Fruit fly (Drosophila melanogaster) whole organism, embryonic: ENCODE data around the gene CG13384.

Experiments used
- C15 ChIP-seq: fragments of 200-800 bp; sonication (Bioruptor generic); IDR thresholded peaks from 3 replicates; pipeline ENCODE4 v1.3.6; 2022; ENCODE audit warnings: missing biosample characterization, missing genetic modification characterization
- CG10462 ChIP-seq: fragments of 200-800 bp; sonication (Bioruptor generic); optimal IDR thresholded peaks from 2 replicates; lab custom pipeline; 2016; ENCODE audit warnings: missing biosample characterization, missing genetic modification characterization
- CG10565 ChIP-seq: fragments of 200-800 bp; sonication (Bioruptor generic); optimal IDR thresholded peaks from 3 replicates; lab custom pipeline; 2016; ENCODE audit warnings: missing biosample characterization, mild to moderate bottlenecking, missing genetic modification characterization
- CG11093 ChIP-seq: fragments of 200-800 bp; sonication (Bioruptor generic); IDR thresholded peaks from 3 replicates; pipeline ENCODE4 v1.3.6; 2022; ENCODE audit warnings: missing biosample characterization, missing genetic modification characterization
- CG11247 ChIP-seq: fragments of 200-800 bp; sonication (Bioruptor generic); IDR thresholded peaks from 2 replicates; pipeline ENCODE4 v1.3.6; 2022; ENCODE audit warnings: missing biosample characterization, missing genetic modification characterization
- CG11723 ChIP-seq: fragments of 200-800 bp; sonication (Bioruptor generic); optimal IDR thresholded peaks from 2 replicates; lab custom pipeline; 2017; ENCODE audit warnings: missing biosample characterization, mild to moderate bottlenecking, missing genetic modification characterization
- CG1233 ChIP-seq: fragments of 200-800 bp; sonication (Bioruptor generic); optimal IDR thresholded peaks from 4 replicates; lab custom pipeline; 2018; ENCODE audit warnings: missing biosample characterization, mild to moderate bottlenecking, missing genetic modification characterization
- CG14050 ChIP-seq: fragments of 200-800 bp; sonication (Bioruptor generic); IDR thresholded peaks from 3 replicates; pipeline ENCODE4 v1.3.6; 2022; ENCODE audit warnings: missing biosample characterization, missing genetic modification characterization
- CG14860 ChIP-seq: fragments of 200-800 bp; sonication (Bioruptor generic); IDR thresholded peaks from 3 replicates; pipeline ENCODE4 v1.3.6; 2022; ENCODE audit warnings: missing biosample characterization, missing genetic modification characterization; ENCODE audit not compliant: partially characterized antibody
- CG15073 ChIP-seq: fragments of 200-800 bp; sonication (Bioruptor generic); optimal IDR thresholded peaks from 2 replicates; lab custom pipeline; 2016; ENCODE audit warnings: missing biosample characterization, missing genetic modification characterization
- CG18476 ChIP-seq: fragments of 200-800 bp; sonication (Bioruptor generic); optimal IDR thresholded peaks from 2 replicates; lab custom pipeline; 2016; ENCODE audit warnings: missing biosample characterization, mild to moderate bottlenecking, missing genetic modification characterization
- CG18599 ChIP-seq: fragments of 200-800 bp; sonication (Bioruptor generic); optimal IDR thresholded peaks from 3 replicates; lab custom pipeline; 2017; ENCODE audit warnings: missing biosample characterization, missing genetic modification characterization, mild to moderate bottlenecking, moderate library complexity, missing genetic modification reagents
- CG2116 ChIP-seq: fragments of 200-800 bp; sonication (Bioruptor generic); optimal IDR thresholded peaks from 3 replicates; lab custom pipeline; 2018; ENCODE audit warnings: missing biosample characterization, mild to moderate bottlenecking, missing genetic modification characterization
- CG30020 ChIP-seq: fragments of 200-800 bp; optimal IDR thresholded peaks from 2 replicates; lab custom pipeline; 2019; ENCODE audit warnings: missing biosample characterization, mild to moderate bottlenecking, missing genetic modification characterization, moderate library complexity
- CG30403 ChIP-seq: fragments of 200-800 bp; sonication (Bioruptor generic); optimal IDR thresholded peaks from 3 replicates; lab custom pipeline; 2016; ENCODE audit warnings: missing biosample characterization, missing genetic modification characterization
- CG3065 ChIP-seq: fragments of 200-800 bp; sonication (Bioruptor generic); optimal IDR thresholded peaks from 2 replicates; lab custom pipeline; 2016; ENCODE audit warnings: missing biosample characterization, missing genetic modification characterization
- CG34376 ChIP-seq: fragments of 200-800 bp; sonication (Bioruptor generic); optimal IDR thresholded peaks from 2 replicates; lab custom pipeline; 2018; ENCODE audit warnings: missing biosample characterization, mild to moderate bottlenecking, missing genetic modification characterization
- CG4360 ChIP-seq: fragments of 200-800 bp; sonication (Bioruptor generic); IDR thresholded peaks from 2 replicates; pipeline ENCODE4 v1.3.6; 2022; ENCODE audit warnings: missing biosample characterization, missing genetic modification characterization
- CG43689 ChIP-seq: fragments of 200-800 bp; sonication (Bioruptor generic); IDR thresholded peaks from 2 replicates; pipeline ENCODE4 v1.3.6; 2022; ENCODE audit warnings: missing biosample characterization, missing genetic modification characterization
- CG4730 ChIP-seq: fragments of 200-800 bp; sonication (Bioruptor generic); IDR thresholded peaks from 2 replicates; pipeline ENCODE4 v1.3.6; 2022; ENCODE audit warnings: missing biosample characterization, missing genetic modification characterization
- CG6854 ChIP-seq: fragments of 200-800 bp; sonication (Bioruptor generic); optimal IDR thresholded peaks from 3 replicates; lab custom pipeline; 2017; ENCODE audit warnings: missing biosample characterization, mild to moderate bottlenecking, missing genetic modification characterization
- CG7928 ChIP-seq: fragments of 200-800 bp; sonication (Bioruptor generic); optimal IDR thresholded peaks from 2 replicates; lab custom pipeline; 2017; ENCODE audit warnings: missing biosample characterization, mild to moderate bottlenecking, missing genetic modification characterization
- D19A ChIP-seq: fragments of 200-800 bp; optimal IDR thresholded peaks from 3 replicates; lab custom pipeline; 2019; ENCODE audit warnings: missing biosample characterization, mild to moderate bottlenecking, missing genetic modification characterization, moderate library complexity
- Dip3 ChIP-seq: fragments of 200-800 bp; sonication (Bioruptor generic); optimal IDR thresholded peaks from 3 replicates; lab custom pipeline; 2016; ENCODE audit warnings: missing biosample characterization, missing genetic modification characterization
- Gsc ChIP-seq: fragments of 200-800 bp; sonication (Bioruptor generic); IDR thresholded peaks from 2 replicates; pipeline ENCODE4 v1.3.6; 2022; ENCODE audit warnings: missing biosample characterization, missing genetic modification characterization
- H2.0 ChIP-seq: fragments of 200-800 bp; sonication (Bioruptor generic); IDR thresholded peaks from 2 replicates; pipeline ENCODE4 v1.3.6; 2022; ENCODE audit warnings: missing biosample characterization, missing genetic modification characterization
- Hand ChIP-seq: fragments of 200-800 bp; sonication (Bioruptor generic); optimal IDR thresholded peaks from 2 replicates; lab custom pipeline; 2017; ENCODE audit warnings: mild to moderate bottlenecking, missing biosample characterization, missing genetic modification reagents, missing genetic modification characterization
- HmgD ChIP-seq: fragments of 200-800 bp; sonication (Bioruptor generic); optimal IDR thresholded peaks from 3 replicates; lab custom pipeline; 2016; ENCODE audit warnings: missing biosample characterization, missing genetic modification characterization
- Hmx ChIP-seq: fragments of 200-800 bp; sonication (Bioruptor generic); optimal IDR thresholded peaks from 2 replicates; lab custom pipeline; 2016; ENCODE audit warnings: missing biosample characterization, missing genetic modification characterization
- Hsf ChIP-seq: fragments of 200-800 bp; sonication (Bioruptor generic); optimal IDR thresholded peaks from 3 replicates; lab custom pipeline; 2016; ENCODE audit warnings: missing biosample characterization, missing genetic modification characterization
- Meics ChIP-seq: fragments of 200-800 bp; sonication (Bioruptor generic); optimal IDR thresholded peaks from 2 replicates; lab custom pipeline; 2017; ENCODE audit warnings: missing biosample characterization, mild to moderate bottlenecking, missing genetic modification characterization
- Mes4 ChIP-seq: fragments of 200-800 bp; sonication (Bioruptor generic); optimal IDR thresholded peaks from 2 replicates; lab custom pipeline; 2016; ENCODE audit warnings: missing biosample characterization, missing genetic modification characterization
- NFAT ChIP-seq: fragments of 200-800 bp; sonication (Bioruptor generic); IDR thresholded peaks from 2 replicates; pipeline ENCODE4 v1.3.6; 2022; ENCODE audit warnings: missing biosample characterization, missing genetic modification characterization
- NfI ChIP-seq: fragments of 200-800 bp; sonication (Bioruptor generic); optimal IDR thresholded peaks from 3 replicates; lab custom pipeline; 2018; ENCODE audit warnings: missing biosample characterization, mild to moderate bottlenecking, missing genetic modification characterization, moderate library complexity
- Rfx ChIP-seq: fragments of 200-800 bp; sonication (Bioruptor generic); IDR thresholded peaks from 2 replicates; pipeline ENCODE4 v1.3.6; 2022; ENCODE audit warnings: missing biosample characterization, missing genetic modification characterization
- Six4 ChIP-seq: fragments of 200-800 bp; sonication (Bioruptor generic); optimal IDR thresholded peaks from 2 replicates; lab custom pipeline; 2016; ENCODE audit warnings: missing biosample characterization, missing genetic modification characterization
- Sry-δ ChIP-seq: fragments of 200-800 bp; sonication (Bioruptor generic); optimal IDR thresholded peaks from 2 replicates; lab custom pipeline; 2016; ENCODE audit warnings: missing biosample characterization, missing genetic modification characterization
- Taf1 ChIP-seq: fragments of 200-800 bp; sonication (Bioruptor generic); IDR thresholded peaks from 2 replicates; pipeline ENCODE4 v1.3.6; 2022; ENCODE audit warnings: missing biosample characterization, missing genetic modification characterization
- btn ChIP-seq: fragments of 200-800 bp; sonication (Bioruptor generic); optimal IDR thresholded peaks from 2 replicates; lab custom pipeline; 2016; ENCODE audit warnings: missing biosample characterization, missing genetic modification characterization
- ci ChIP-seq: fragments of 200-800 bp; sonication (Bioruptor generic); IDR thresholded peaks from 3 replicates; pipeline ENCODE4 v1.3.6; 2022; ENCODE audit warnings: missing biosample characterization, missing genetic modification characterization
- corto ChIP-seq: fragments of 200-800 bp; sonication (Bioruptor generic); optimal IDR thresholded peaks from 2 replicates; lab custom pipeline; 2016; ENCODE audit warnings: missing biosample characterization, mild to moderate bottlenecking, missing genetic modification characterization, moderate library complexity
- da ChIP-seq: fragments of 200-800 bp; sonication (Bioruptor generic); optimal IDR thresholded peaks from 2 replicates; lab custom pipeline; 2016; ENCODE audit warnings: missing biosample characterization, missing genetic modification characterization
- dan ChIP-seq: fragments of 200-800 bp; sonication (Bioruptor generic); IDR thresholded peaks from 2 replicates; pipeline ENCODE4 v1.3.6; 2022; ENCODE audit warnings: missing biosample characterization, missing genetic modification characterization
- eve ChIP-seq, 2 experiments: fragments of >200 bp; optimal IDR thresholded peaks; 2 replicates each; lab custom pipeline; 2017; ENCODE audit warnings: missing biosample characterization in 2 of 2, missing genetic modification characterization in 2 of 2
- jigr1 ChIP-seq: fragments of 200-800 bp; sonication (Bioruptor generic); IDR thresholded peaks from 3 replicates; pipeline ENCODE4 v1.3.6; 2022; ENCODE audit warnings: missing biosample characterization, missing genetic modification characterization
- kah ChIP-seq: fragments of 200-800 bp; sonication (Bioruptor generic); optimal IDR thresholded peaks from 2 replicates; lab custom pipeline; 2018; ENCODE audit warnings: missing biosample characterization, mild to moderate bottlenecking, missing genetic modification characterization
- knrl ChIP-seq: fragments of 200-800 bp; sonication (Bioruptor generic); IDR thresholded peaks from 3 replicates; pipeline ENCODE4 v1.3.6; 2022; ENCODE audit warnings: missing biosample characterization, missing genetic modification characterization; ENCODE audit not compliant: partially characterized antibody
- lola ChIP-seq, 3 experiments: fragments of >200 bp in 2 of 3; fragments of 200-800 bp in 1 of 3; sonication (Bioruptor generic) in 1 of 3; optimal IDR thresholded peaks; 2 replicates each; lab custom pipeline; 2017 to 2019; ENCODE audit warnings: missing biosample characterization in 3 of 3, missing genetic modification characterization in 3 of 3, mild to moderate bottlenecking in 1 of 3, moderate library complexity in 1 of 3
- prd ChIP-seq, 3 experiments: fragments of >200 bp in 2 of 3; fragments of 200-800 bp in 1 of 3; sonication (Bioruptor generic) in 1 of 3; optimal IDR thresholded peaks in 2 of 3; IDR thresholded peaks in 1 of 3; 2 replicates in 2 of 3; 3 replicates in 1 of 3; pipeline versions ENCODE4 v1.3.6 to Lab custom; 2017 to 2022; ENCODE audit warnings: missing biosample characterization in 1 of 3, missing genetic modification characterization in 1 of 3
- rib ChIP-seq: fragments of 200-800 bp; sonication (Bioruptor generic); IDR thresholded peaks from 2 replicates; pipeline ENCODE4 v1.3.6; 2022; ENCODE audit warnings: missing biosample characterization, missing genetic modification characterization
- tio ChIP-seq: fragments of 200-800 bp; sonication (Bioruptor generic); optimal IDR thresholded peaks from 2 replicates; lab custom pipeline; 2017; ENCODE audit warnings: missing biosample characterization, missing genetic modification characterization, inconsistent platforms

CG13384 gene

dm6 chr2L:8376717-8377116 lies 7.5 kb upstream of the CG13384 start, which contains the start of the genes CG13390 and CG17294 (continued):
- TF ChIP-seq CG30020 (tag; lab: Kevin White, UChicago) (peak; percentile 93), D19A (tag; lab: Kevin White, UChicago) (peak; percentile 98), CG6854 (GFP tag; lab: Kevin White, UChicago) (peak; percentile 100), C15 (GFP tag; lab: Robert Waterston, UW) (peak; percentile 99), CG14050 (GFP tag; lab: Robert Waterston, UW) (peak; percentile 99), Hsf (peak; percentile 98), da (peak; percentile 92), NFAT (GFP tag; lab: Robert Waterston, UW) (peak; percentile 100), ci (GFP tag; lab: Robert Waterston, UW) (peak; percentile 100), HmgD (GFP tag; lab: Kevin White, UChicago) (peak; percentile 10), corto (GFP tag; lab: Kevin White, UChicago) (peak; percentile 99), CG4360 (GFP tag; lab: Robert Waterston, UW) (peak; percentile 90), Hmx (GFP tag; lab: Kevin White, UChicago) (peak; percentile 85), CG2116 (GFP tag; lab: Kevin White, UChicago) (peak; percentile 92), eve (GFP tag; optimal IDR thresholded peaks at IDR 0.05; lab: Kevin White, UChicago) (no peak), Sry-δ (GFP tag; lab: Kevin White, UChicago) (peak; percentile 63), Meics (GFP tag; lab: Kevin White, UChicago) (peak; percentile 100), Taf1 (peak; percentile 99), CG3065 (GFP tag; lab: Kevin White, UChicago) (peak; percentile 97), tio (GFP tag; lab: Kevin White, UChicago) (peak; percentile 98), knrl (GFP tag; lab: Robert Waterston, UW) (peak; percentile 76), CG15073 (peak; percentile 90), jigr1 (GFP tag; lab: Robert Waterston, UW) (peak; percentile 99), dan (GFP tag; lab: Robert Waterston, UW) (peak; percentile 97), CG4730 (GFP tag; lab: Robert Waterston, UW) (peak; percentile 99), CG10565 (peak; percentile 93), kah (GFP tag; lab: Kevin White, UChicago) (peak; percentile 99), NfI (peak; percentile 100), btn (GFP tag; lab: Kevin White, UChicago) (peak; percentile 8), Mes4 (GFP tag; lab: Kevin White, UChicago) (peak; percentile 84), CG10462 (peak; percentile 99), Hand (GFP tag; lab: Kevin White, UChicago) (peak; percentile 99), CG34376 (GFP tag; lab: Kevin White, UChicago) (peak; percentile 100), H2.0 (GFP tag; lab: Robert Waterston, UW) (peak; percentile 99), lola (GFP tag; optimal IDR thresholded peaks at IDR 0.05; lab: Kevin White, UChicago) (peak in 1 of 3 experiments; percentile 99), prd (optimal IDR thresholded peaks at IDR 0.05; lab: Kevin White, UChicago) (no peak), prd (GFP tag; IDR thresholded peaks at IDR 0.05; lab: Robert Waterston, UW) (peak; percentile 100), CG11247 (GFP tag; lab: Robert Waterston, UW) (peak; percentile 99), CG1233 (peak; percentile 99), CG18599 (GFP tag; lab: Kevin White, UChicago) (peak; percentile 100), CG7928 (peak; percentile 87), CG11093 (peak; percentile 99), CG14860 (0 out of 3 replicates have a peak, but pooled peaks have one; percentile 44), Dip3 (GFP tag; lab: Kevin White, UChicago) (peak; percentile 95), rib (GFP tag; lab: Robert Waterston, UW) (peak; percentile 100), Rfx (GFP tag; lab: Robert Waterston, UW) (peak; percentile 100), Gsc (GFP tag; lab: Robert Waterston, UW) (peak; percentile 98), CG30403 (GFP tag; lab: Kevin White, UChicago) (peak; percentile 99), CG43689 (GFP tag; lab: Robert Waterston, UW) (peak; percentile 99), CG11723 (GFP tag; lab: Kevin White, UChicago) (peak; percentile 99), Six4 (peak; percentile 99), CG18476 (GFP tag; lab: Kevin White, UChicago) (peak; percentile 97)
